Fruit fly (Drosophila melanogaster) Kc167 (cell line): ENCODE data around the gene DhpD.

Source experiments
- Sin3A ChIP-seq: fragments of >200 bp; optimal IDR thresholded peaks from 2 replicates; lab custom pipeline; 2018; ENCODE audit warnings: missing external identifiers
- h ChIP-seq: fragments of >200 bp; optimal IDR thresholded peaks from 3 replicates; lab custom pipeline; 2018; ENCODE audit warnings: missing external identifiers
- psq ChIP-seq: fragments of >200 bp; optimal IDR thresholded peaks from 2 replicates; lab custom pipeline; 2017; ENCODE audit warnings: missing external identifiers

DNA sequence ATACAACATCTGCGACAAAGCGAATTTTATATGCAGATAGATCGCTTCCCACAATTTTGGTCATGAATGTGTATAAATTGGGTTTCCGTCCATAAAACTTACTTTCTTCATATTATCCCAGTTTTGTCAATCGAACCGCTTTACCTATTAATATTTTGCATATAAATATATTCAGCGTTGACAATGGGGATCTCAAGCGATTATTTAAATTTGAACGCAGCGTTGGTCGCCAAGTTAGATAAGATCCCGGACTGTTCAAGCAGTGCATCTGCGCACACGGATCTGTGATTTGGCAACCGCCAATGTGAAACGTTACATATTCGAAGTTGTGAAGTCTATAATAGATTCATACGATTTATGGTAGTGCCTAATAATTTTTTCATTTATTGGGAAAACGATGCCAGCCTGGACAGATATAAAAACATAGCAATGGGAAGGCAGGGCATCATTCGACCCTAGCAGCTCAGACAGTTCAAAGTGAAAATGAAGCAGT lies 17.6 kb upstream of the DhpD start, which contains the start of gene TwdlF:
- TF ChIP-seq Sin3A (lab: Kevin White, UChicago) (no peak), psq (lab: Kevin White, UChicago) (no peak), h (lab: Kevin White, UChicago) (no peak)
